Worm (Caenorhabditis elegans) whole organism, L4 larva: ENCODE results near the gene F56C9.10.

ENCODE experiments used
- F26F4.8 ChIP-seq: fragments of 200-800 bp; sonication (Bioruptor generic); conservative IDR thresholded peaks from 2 replicates; pipeline ENCODE4 v1.3.6; 2022; ENCODE audit warnings: missing genetic modification characterization, missing compliant biosample characterization
- F44E2.7 ChIP-seq: fragments of 200-800 bp; sonication (Bioruptor generic); IDR thresholded peaks from 2 replicates; pipeline ENCODE4 v2.1.2; 2022; ENCODE audit warnings: missing genetic modification characterization, missing compliant biosample characterization
- F49E8.2 ChIP-seq: sonication (generic microtip); optimal IDR thresholded peaks from 2 replicates; lab custom pipeline; 2016; ENCODE audit warnings: missing compliant biosample characterization, mild to moderate bottlenecking, missing genetic modification characterization, borderline replicate concordance
- Y48G9A.11 ChIP-seq: fragments of 200-800 bp; sonication (Bioruptor generic); IDR thresholded peaks from 2 replicates; pipeline ENCODE4 v1.3.6; 2022; ENCODE audit warnings: missing genetic modification reagents, missing genetic modification characterization, missing compliant biosample characterization
- Y75B8A.6 ChIP-seq: fragments of 200-800 bp; sonication (Bioruptor generic); IDR thresholded peaks from 2 replicates; pipeline ENCODE4 v1.3.6; 2022; ENCODE audit warnings: missing genetic modification reagents, missing genetic modification characterization, missing compliant biosample characterization
- aha-1 ChIP-seq: fragments of 150-350 bp; peaks from one replicate; lab custom pipeline; 2014; ENCODE audit warnings: missing biosample characterization, missing genetic modification characterization
- attf-4 ChIP-seq: sonication (generic microtip); optimal IDR thresholded peaks from 3 replicates; lab custom pipeline; 2017; ENCODE audit warnings: missing biosample characterization, missing genetic modification characterization
- ceh-28 ChIP-seq: fragments of 150-350 bp; optimal IDR thresholded peaks from 2 replicates; lab custom pipeline; 2014; ENCODE audit warnings: missing biosample characterization, missing genetic modification reagents, missing genetic modification characterization
- ceh-62 ChIP-seq: sonication (generic microtip); optimal IDR thresholded peaks from 2 replicates; lab custom pipeline; 2017; ENCODE audit warnings: missing biosample characterization, missing genetic modification characterization
- daf-19 ChIP-seq: fragments of 200-800 bp; sonication (Bioruptor generic); conservative IDR thresholded peaks from 2 replicates; pipeline ENCODE4 v1.3.6; 2022; ENCODE audit warnings: missing genetic modification characterization, missing compliant biosample characterization
- daf-8 ChIP-seq: fragments of 200-800 bp; sonication (Bioruptor generic); IDR thresholded peaks from 2 replicates; pipeline ENCODE4 v1.3.6; 2022; ENCODE audit warnings: missing genetic modification characterization, missing compliant biosample characterization
- dmd-6 ChIP-seq: fragments of 200-800 bp; sonication (Bioruptor generic); IDR thresholded peaks from 2 replicates; pipeline ENCODE4 v1.3.6; 2022; ENCODE audit warnings: missing genetic modification reagents, missing genetic modification characterization, missing compliant biosample characterization
- dpl-1 ChIP-seq: fragments of 150-350 bp; optimal IDR thresholded peaks from 2 replicates; lab custom pipeline; 2014; ENCODE audit warnings: missing biosample characterization, missing genetic modification reagents, missing genetic modification characterization
- gei-8 ChIP-seq: fragments of 200-800 bp; sonication (Bioruptor generic); optimal IDR thresholded peaks from 2 replicates; lab custom pipeline; 2018; ENCODE audit warnings: mild to moderate bottlenecking, missing genetic modification characterization, missing compliant biosample characterization
- hlh-11 ChIP-seq: fragments of 200-800 bp; sonication (Bioruptor generic); optimal IDR thresholded peaks from 2 replicates; lab custom pipeline; 2018; ENCODE audit warnings: mild to moderate bottlenecking, missing genetic modification characterization, missing compliant biosample characterization
- hlh-30 ChIP-seq: sonication (generic microtip); optimal IDR thresholded peaks from 2 replicates; lab custom pipeline; 2017; ENCODE audit warnings: antibody characterized with exemption, mild to moderate bottlenecking, missing genetic modification characterization, missing compliant biosample characterization; ENCODE audit not compliant: insufficient read depth
- lin-1 ChIP-seq: fragments of 200-800 bp; sonication (Bioruptor generic); IDR thresholded peaks from 2 replicates; pipeline ENCODE4 v1.3.6; 2022; ENCODE audit warnings: missing genetic modification reagents, missing genetic modification characterization, missing compliant biosample characterization
- lin-15B ChIP-seq: fragments of 150-350 bp; sonication (generic microtip); optimal IDR thresholded peaks from 3 replicates; lab custom pipeline; 2014; ENCODE audit warnings: missing biosample characterization, missing genetic modification characterization
- lin-38 ChIP-seq: fragments of 200-800 bp; sonication (Bioruptor generic); IDR thresholded peaks from 2 replicates; pipeline ENCODE4 v1.3.6; 2022; ENCODE audit warnings: missing genetic modification reagents, missing genetic modification characterization, missing compliant biosample characterization
- lsy-2 ChIP-seq, 2 experiments: fragments of 150-350 bp in 1 of 2; sonication (generic microtip) in 1 of 2; optimal IDR thresholded peaks; 2 replicates each; lab custom pipeline; 2014 to 2017; ENCODE audit warnings: missing biosample characterization in 2 of 2, missing genetic modification characterization in 2 of 2
- madf-5 ChIP-seq, 2 experiments: fragments of 200-800 bp; sonication (Bioruptor generic); IDR thresholded peaks; 2 replicates each; pipeline ENCODE4 v1.3.6; 2022; ENCODE audit warnings: missing compliant biosample characterization in 2 of 2, missing genetic modification characterization in 2 of 2
- madf-9 ChIP-seq: fragments of 200-800 bp; sonication (Bioruptor generic); conservative IDR thresholded peaks from 2 replicates; pipeline ENCODE4 v1.3.6; 2022; ENCODE audit warnings: missing genetic modification reagents, missing genetic modification characterization, missing compliant biosample characterization
- mep-1 ChIP-seq: fragments of 150-350 bp; sonication (generic microtip); optimal IDR thresholded peaks from 3 replicates; lab custom pipeline; 2014; ENCODE audit warnings: missing biosample characterization, missing genetic modification characterization
- mes-2 ChIP-seq: sonication (generic microtip); optimal IDR thresholded peaks from 2 replicates; lab custom pipeline; 2016; ENCODE audit warnings: missing genotype, mild to moderate bottlenecking, missing genetic modification characterization, missing compliant biosample characterization; ENCODE audit not compliant: poor library complexity, severe bottlenecking
- nhr-102 ChIP-seq: sonication (generic microtip); optimal IDR thresholded peaks from 2 replicates; lab custom pipeline; 2016; ENCODE audit warnings: mild to moderate bottlenecking, missing genetic modification characterization, moderate library complexity, missing compliant biosample characterization
- nhr-11 ChIP-seq: fragments of 150-350 bp; optimal IDR thresholded peaks from 2 replicates; lab custom pipeline; 2014; ENCODE audit warnings: missing biosample characterization, missing genetic modification characterization
- nhr-111 ChIP-seq: fragments of 200-800 bp; sonication (Bioruptor generic); optimal IDR thresholded peaks from 2 replicates; lab custom pipeline; 2018; ENCODE audit warnings: mild to moderate bottlenecking, missing genetic modification characterization, missing compliant biosample characterization
- nhr-237 ChIP-seq: sonication (generic microtip); optimal IDR thresholded peaks from 2 replicates; lab custom pipeline; 2017; ENCODE audit warnings: missing biosample characterization, missing genetic modification characterization
- nhr-25 ChIP-seq: sonication (generic microtip); optimal IDR thresholded peaks from 2 replicates; lab custom pipeline; 2017; ENCODE audit warnings: missing genetic modification characterization, mild to moderate bottlenecking, missing compliant biosample characterization, antibody characterized with exemption, moderate library complexity, borderline replicate concordance; ENCODE audit not compliant: insufficient read depth
- nhr-28 ChIP-seq: fragments of 150-350 bp; optimal IDR thresholded peaks from 2 replicates; lab custom pipeline; 2014; ENCODE audit warnings: missing biosample characterization, missing genetic modification characterization
- nhr-42 ChIP-seq: fragments of 200-800 bp; sonication (Bioruptor generic); IDR thresholded peaks from 2 replicates; pipeline ENCODE4 v1.3.6; 2022; ENCODE audit warnings: missing genetic modification characterization, missing compliant biosample characterization
- nhr-76 ChIP-seq: fragments of 150-350 bp; optimal IDR thresholded peaks from 2 replicates; lab custom pipeline; 2014; ENCODE audit warnings: missing biosample characterization, missing genetic modification characterization
- php-3 ChIP-seq: fragments of 200-800 bp; sonication (Bioruptor generic); IDR thresholded peaks from 2 replicates; pipeline ENCODE4 v1.3.6; 2022; ENCODE audit warnings: missing genetic modification reagents, missing genetic modification characterization, missing compliant biosample characterization
- rbr-2 ChIP-seq: sonication (generic microtip); optimal IDR thresholded peaks from 2 replicates; lab custom pipeline; 2016; ENCODE audit warnings: missing genotype, missing genetic modification characterization, missing compliant biosample characterization
- saeg-2 ChIP-seq: fragments of 200-800 bp; sonication (Bioruptor generic); IDR thresholded peaks from 2 replicates; pipeline ENCODE4 v1.3.6; 2022; ENCODE audit warnings: missing genetic modification reagents, missing genetic modification characterization, missing compliant biosample characterization
- skn-1 ChIP-seq: fragments of 150-350 bp; optimal IDR thresholded peaks from 2 replicates; lab custom pipeline; 2014; ENCODE audit warnings: missing biosample characterization, missing genetic modification characterization
- snpc-4 ChIP-seq: fragments of 150-350 bp; optimal IDR thresholded peaks from 2 replicates; lab custom pipeline; 2014; ENCODE audit warnings: missing biosample characterization, missing genetic modification characterization
- spr-1 ChIP-seq: sonication (generic microtip); optimal IDR thresholded peaks from 2 replicates; lab custom pipeline; 2016; ENCODE audit warnings: mild to moderate bottlenecking, missing genetic modification characterization, missing compliant biosample characterization
- tra-1 ChIP-seq: fragments of 200-800 bp; sonication (Bioruptor generic); IDR thresholded peaks from 2 replicates; pipeline ENCODE4 v1.3.6; 2022; ENCODE audit warnings: missing genetic modification reagents, missing genetic modification characterization, missing compliant biosample characterization
- unc-130 ChIP-seq: sonication (generic microtip); optimal IDR thresholded peaks from 2 replicates; lab custom pipeline; 2016; ENCODE audit warnings: missing genetic modification reagents, missing genetic modification characterization, missing compliant biosample characterization
- unc-62 ChIP-seq, 3 experiments: fragments of 150-350 bp in 1 of 3; sonication (generic microtip); optimal IDR thresholded peaks in 2 of 3; peaks in 1 of 3; 1 replicate in 1 of 3; 2 replicates in 2 of 3; lab custom pipeline; 2014 to 2017; ENCODE audit warnings: missing biosample characterization in 3 of 3, missing genetic modification characterization in 3 of 3, missing genetic modification reagents in 3 of 3, missing genotype in 1 of 3
- zfp-2 ChIP-seq: sonication (generic microtip); optimal IDR thresholded peaks from 2 replicates; lab custom pipeline; 2016; ENCODE audit warnings: mild to moderate bottlenecking, missing genetic modification characterization, missing compliant biosample characterization
- zip-2 ChIP-seq: fragments of 150-350 bp; optimal IDR thresholded peaks from 2 replicates; lab custom pipeline; 2014; ENCODE audit warnings: missing biosample characterization, missing genetic modification characterization
- ztf-7 ChIP-seq: fragments of 150-350 bp; optimal IDR thresholded peaks from 2 replicates; lab custom pipeline; 2014; ENCODE audit warnings: missing biosample characterization, missing genetic modification characterization

Gene F56C9.10

ce11 chrIII:7297045-7297680, 38.0 kb downstream of the F56C9.10 start (continued):
- no peak for TF ChIP-seq attf-4 (tag; lab: Kevin White, UChicago)
- TF ChIP-seq snpc-4 (tag; lab: Kevin White, UChicago) = no peak
- no peak for TF ChIP-seq nhr-11 (tag; lab: Kevin White, UChicago)
- no peak for TF ChIP-seq zip-2 (tag; lab: Kevin White, UChicago)

ce11 chrIII:7296092-7296668, 38.9 kb downstream of the F56C9.10 start:
- TF ChIP-seq lin-1 (GFP tag; lab: Robert Waterston, UW) (no peak), php-3 (GFP tag; lab: Robert Waterston, UW) (no peak), mep-1 (tag; lab: Kevin White, UChicago) (peak; percentile 29), hlh-11 (tag; lab: Kevin White, UChicago) (peak; percentile 21), zip-2 (tag; lab: Kevin White, UChicago) (no peak), nhr-28 (tag; lab: Kevin White, UChicago) (peak; percentile 61), gei-8 (GFP tag; lab: Kevin White, UChicago) (no peak), lsy-2 (tag; optimal IDR thresholded peaks at IDR 0.05; lab: Kevin White, UChicago) (peak in 1 of 2 experiments; percentile 35), nhr-102 (tag; lab: Kevin White, UChicago) (no peak), lin-15B (tag; lab: Kevin White, UChicago) (no peak), madf-5 (GFP tag; IDR thresholded peaks at IDR 0.05; lab: Robert Waterston, UW) (no peak), nhr-76 (tag; lab: Kevin White, UChicago) (no peak), F49E8.2 (no peak), aha-1 (peak; percentile 13), mes-2 (tag; lab: Kevin White, UChicago) (no peak), daf-8 (GFP tag; lab: Robert Waterston, UW) (no peak), attf-4 (tag; lab: Kevin White, UChicago) (no peak), rbr-2 (tag; lab: Kevin White, UChicago) (no peak), nhr-25 (tag; lab: Kevin White, UChicago) (peak; percentile 37), hlh-30 (tag; lab: Kevin White, UChicago) (peak; percentile 25), dmd-6 (GFP tag; lab: Robert Waterston, UW) (0 out of 2 replicates have a peak, but pooled peaks have one; percentile 10), unc-62 (GFP tag; optimal IDR thresholded peaks at IDR 0.05 in 1 of 2; lab: Kevin White, UChicago) (peak in 1 of 2 experiments; percentile 99), unc-62 (tag; optimal IDR thresholded peaks at IDR 0.05; lab: Kevin White, UChicago) (no peak)

- no peak for TF ChIP-seq ztf-7 (tag; lab: Kevin White, UChicago)
- no peak for TF ChIP-seq madf-9 (GFP tag; lab: Robert Waterston, UW)
- no peak for TF ChIP-seq daf-19
- no peak for TF ChIP-seq nhr-42 (GFP tag; lab: Robert Waterston, UW)
- TF ChIP-seq lin-15B (tag; lab: Kevin White, UChicago) = no peak
- no peak for TF ChIP-seq ceh-62 (tag; lab: Kevin White, UChicago)
- no peak for TF ChIP-seq saeg-2 (GFP tag; lab: Robert Waterston, UW)
- no peak for TF ChIP-seq nhr-28 (tag; lab: Kevin White, UChicago)
- no peak for TF ChIP-seq lin-38 (GFP tag; lab: Robert Waterston, UW)
- TF ChIP-seq nhr-237 = no peak
- TF ChIP-seq nhr-111 (GFP tag; lab: Kevin White, UChicago) = no peak
- TF ChIP-seq lsy-2 (tag; optimal IDR thresholded peaks at IDR 0.05; lab: Kevin White, UChicago) = peak in 1 of 2 experiments; percentile 87
- TF ChIP-seq Y75B8A.6 (GFP tag; lab: Robert Waterston, UW) = no peak
- no peak for TF ChIP-seq tra-1 (GFP tag; lab: Robert Waterston, UW)
- TF ChIP-seq unc-130 (GFP tag; lab: Kevin White, UChicago) = peak; percentile 31
- no peak for TF ChIP-seq zfp-2 (tag; lab: Kevin White, UChicago)
- peak; percentile 27 for TF ChIP-seq mes-2 (tag; lab: Kevin White, UChicago)
- no peak for TF ChIP-seq ceh-28 (tag; lab: Kevin White, UChicago)
- no peak for TF ChIP-seq Y48G9A.11
- no peak for TF ChIP-seq nhr-76 (tag; lab: Kevin White, UChicago)
- no peak for TF ChIP-seq spr-1 (tag; lab: Kevin White, UChicago)
- TF ChIP-seq F44E2.7 (GFP tag; lab: Robert Waterston, UW) = no peak
- no peak for TF ChIP-seq skn-1 (tag; lab: Kevin White, UChicago)
- no peak for TF ChIP-seq dpl-1 (GFP tag; lab: Kevin White, UChicago)
- peak; percentile 21 for TF ChIP-seq aha-1
- TF ChIP-seq F26F4.8 (GFP tag; lab: Robert Waterston, UW) = no peak
Observed at ce11 chrIII:7293075-7293684, 41.9 kb downstream of the F56C9.10 start, which contains the start of gene cwf-19L2. TSS of gene cwf-19L2 (plus strand) at chrIII:7293634.
